Fruit fly (Drosophila melanogaster) whole organism, adult: Measurements from ENCODE around the gene CG43401.

ENCODE experiments used
- CG11617 ChIP-seq: fragments of 200-800 bp; sonication (Bioruptor generic); optimal IDR thresholded peaks from 2 replicates; lab custom pipeline; 2017; ENCODE audit warnings: mild to moderate bottlenecking, missing biosample characterization, missing genetic modification reagents, missing genetic modification characterization
- CG12768 ChIP-seq: fragments of 200-800 bp; sonication (Bioruptor generic); optimal IDR thresholded peaks from 2 replicates; lab custom pipeline; 2017; ENCODE audit warnings: missing biosample characterization, missing genetic modification characterization, mild to moderate bottlenecking, moderate library complexity, missing genetic modification reagents
- CG14711 ChIP-seq: fragments of 200-800 bp; sonication (Bioruptor generic); optimal IDR thresholded peaks from 2 replicates; lab custom pipeline; 2018; ENCODE audit warnings: missing biosample characterization, mild to moderate bottlenecking, missing genetic modification characterization, moderate library complexity
- CG1620 ChIP-seq: fragments of 200-800 bp; sonication (Bioruptor generic); optimal IDR thresholded peaks from 2 replicates; lab custom pipeline; 2016; ENCODE audit warnings: missing biosample characterization, missing genetic modification characterization
- CG33017 ChIP-seq: fragments of 200-800 bp; sonication (Bioruptor generic); optimal IDR thresholded peaks from 2 replicates; lab custom pipeline; 2018; ENCODE audit warnings: missing biosample characterization, mild to moderate bottlenecking, missing genetic modification characterization, moderate library complexity
- CG5204 ChIP-seq: fragments of 200-800 bp; sonication (Bioruptor generic); optimal IDR thresholded peaks from 2 replicates; lab custom pipeline; 2016; ENCODE audit warnings: missing biosample characterization, missing genetic modification characterization
- CG7045 ChIP-seq: fragments of 200-800 bp; sonication (Bioruptor generic); optimal IDR thresholded peaks from 2 replicates; lab custom pipeline; 2017; ENCODE audit warnings: missing biosample characterization, mild to moderate bottlenecking, missing genetic modification characterization
- CG7101 ChIP-seq: fragments of 200-800 bp; sonication (Bioruptor generic); optimal IDR thresholded peaks from 2 replicates; lab custom pipeline; 2018; ENCODE audit warnings: missing biosample characterization, mild to moderate bottlenecking, missing genetic modification characterization, moderate library complexity
- Clk ChIP-seq: fragments of 200-800 bp; sonication (Bioruptor generic); optimal IDR thresholded peaks from 2 replicates; lab custom pipeline; 2017; ENCODE audit warnings: missing biosample characterization, missing genetic modification characterization
- Crg-1 ChIP-seq: fragments of 200-800 bp; sonication (Bioruptor generic); optimal IDR thresholded peaks from 2 replicates; lab custom pipeline; 2016; ENCODE audit warnings: missing biosample characterization, missing genetic modification characterization
- Hr96 ChIP-seq: fragments of 200-800 bp; sonication (Bioruptor generic); optimal IDR thresholded peaks from 2 replicates; lab custom pipeline; 2016; ENCODE audit warnings: missing biosample characterization, missing genetic modification characterization
- Mnt ChIP-seq: fragments of 200-800 bp; sonication (Bioruptor generic); optimal IDR thresholded peaks from 2 replicates; lab custom pipeline; 2016; ENCODE audit warnings: missing biosample characterization, mild to moderate bottlenecking, missing genetic modification characterization
- bab1 ChIP-seq: fragments of 200-800 bp; sonication (Bioruptor generic); optimal IDR thresholded peaks from 3 replicates; lab custom pipeline; 2019; ENCODE audit warnings: missing biosample characterization, mild to moderate bottlenecking, missing genetic modification characterization, moderate library complexity
- cic ChIP-seq: fragments of 200-800 bp; sonication (Bioruptor generic); optimal IDR thresholded peaks from 2 replicates; lab custom pipeline; 2017; ENCODE audit warnings: missing biosample characterization, mild to moderate bottlenecking, missing genetic modification characterization, moderate library complexity
- cnc ChIP-seq, 2 experiments: fragments of >200 bp; optimal IDR thresholded peaks; 2 replicates each; lab custom pipeline; 2017
- ovo ChIP-seq: fragments of 200-800 bp; sonication (Bioruptor generic); optimal IDR thresholded peaks from 2 replicates; lab custom pipeline; 2016; ENCODE audit warnings: missing biosample characterization, missing genetic modification characterization
- pad ChIP-seq: fragments of 200-800 bp; sonication (Bioruptor generic); optimal IDR thresholded peaks from 3 replicates; lab custom pipeline; 2017; ENCODE audit warnings: missing biosample characterization, missing genetic modification characterization, mild to moderate bottlenecking, moderate library complexity, missing genetic modification reagents
- tj ChIP-seq: fragments of 200-800 bp; sonication (Bioruptor generic); optimal IDR thresholded peaks from 3 replicates; lab custom pipeline; 2017; ENCODE audit warnings: missing biosample characterization, mild to moderate bottlenecking, missing genetic modification characterization, moderate library complexity
- toe ChIP-seq: fragments of 200-800 bp; sonication (Bioruptor generic); optimal IDR thresholded peaks from 2 replicates; lab custom pipeline; 2016; ENCODE audit warnings: missing biosample characterization, missing genetic modification characterization

The CG43401 gene

dm6 chr2L:1476872-1477503 lies 48.7 kb downstream of the CG43401 start:
- no peak for TF ChIP-seq Crg-1 (GFP tag; lab: Kevin White, UChicago)
- TF ChIP-seq toe: no peak
- TF ChIP-seq CG11617 (GFP tag; lab: Kevin White, UChicago): no peak
- TF ChIP-seq CG7045 (GFP tag; lab: Kevin White, UChicago): no peak
- TF ChIP-seq tj: no peak
- TF ChIP-seq CG33017 (tag; lab: Kevin White, UChicago): no peak
- no peak for TF ChIP-seq CG14711 (tag; lab: Kevin White, UChicago)
- no peak for TF ChIP-seq CG5204 (GFP tag; lab: Kevin White, UChicago)
- no peak for TF ChIP-seq Mnt (GFP tag; lab: Kevin White, UChicago)
- no peak for TF ChIP-seq cnc (optimal IDR thresholded peaks at IDR 0.05; lab: Kevin White, UChicago)
- no peak for TF ChIP-seq CG7101 (tag; lab: Kevin White, UChicago)
- TF ChIP-seq pad (GFP tag; lab: Kevin White, UChicago): no peak
- no peak for TF ChIP-seq Clk (GFP tag; lab: Kevin White, UChicago)
- TF ChIP-seq ovo (GFP tag; lab: Kevin White, UChicago): no peak
- TF ChIP-seq bab1 (GFP tag; lab: Kevin White, UChicago): no peak
- no peak for TF ChIP-seq Hr96 (GFP tag; lab: Kevin White, UChicago)
- TF ChIP-seq CG12768 (GFP tag; lab: Kevin White, UChicago): no peak

DNA sequence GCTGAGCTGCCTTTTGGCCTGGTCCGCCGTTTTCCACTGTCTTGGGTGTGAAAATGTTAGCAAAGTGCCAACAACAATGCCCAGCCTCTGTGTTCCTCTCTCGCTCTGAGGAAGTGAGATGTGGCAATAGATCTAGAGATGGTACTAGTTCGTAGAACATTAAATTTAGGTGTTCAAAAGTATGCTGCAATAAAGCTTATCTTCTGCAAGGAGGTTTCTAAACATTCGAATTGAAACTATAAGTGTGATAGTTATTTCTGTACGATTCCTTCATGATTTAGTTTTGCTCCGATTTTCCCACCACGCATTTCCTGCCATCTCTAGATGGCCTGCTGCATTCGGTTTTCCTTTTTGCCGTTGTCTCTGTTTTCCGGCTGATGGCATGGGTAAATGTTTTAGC lies 50.2 kb downstream of the CG43401 start:
- no peak for TF ChIP-seq cic (GFP tag; lab: Kevin White, UChicago)
- TF ChIP-seq Hr96 (GFP tag; lab: Kevin White, UChicago): no peak
- TF ChIP-seq Mnt (GFP tag; lab: Kevin White, UChicago): no peak
- TF ChIP-seq Clk (GFP tag; lab: Kevin White, UChicago): no peak
- no peak for TF ChIP-seq CG11617 (GFP tag; lab: Kevin White, UChicago)
- TF ChIP-seq CG1620 (GFP tag; lab: Kevin White, UChicago): no peak
